Worm (Caenorhabditis elegans): ENCODE measurements around the gene F23B2.7.

F23B2.7 gene

ce11 chrIV:9144405-9144804 is 5.9 kb upstream of the F23B2.7 start, which contains the start of gene flp-1:
TSS of gene flp-1 (plus strand) at chrIV:9144705.
- no peak for TF ChIP-seq F13C5.2 (tag; optimal IDR thresholded peaks at IDR 0.05)
- TF ChIP-seq ceh-13 (GFP tag; optimal IDR thresholded peaks at IDR 0.05) = no peak
- TF ChIP-seq hnd-1 (tag; optimal IDR thresholded peaks at IDR 0.05) = no peak
- TF ChIP-seq ama-1 (optimal IDR thresholded peaks at IDR 0.05) = no peak
- no peak for TF ChIP-seq flt-1 (GFP tag; IDR thresholded peaks at IDR 0.05)
- TF ChIP-seq ets-7 (tag; optimal IDR thresholded peaks at IDR 0.05) = no peak

- no peak for TF ChIP-seq F13C5.2 (tag; optimal IDR thresholded peaks at IDR 0.05)
- no peak for TF ChIP-seq tbx-11 (GFP tag; IDR thresholded peaks at IDR 0.05)
Observed at ce11 chrIV:9146111-9146510, 4.2 kb upstream of the F23B2.7 start, which contains the start of gene daf-10. TSS of gene daf-10 (minus strand) at chrIV:9146211.

- TF ChIP-seq F13C5.2 (tag; optimal IDR thresholded peaks at IDR 0.05) = no peak
- no peak for TF ChIP-seq ceh-13 (GFP tag; optimal IDR thresholded peaks at IDR 0.05)
- no peak for TF ChIP-seq ama-1 (optimal IDR thresholded peaks at IDR 0.05)
- TF ChIP-seq ets-7 (tag; optimal IDR thresholded peaks at IDR 0.05) = no peak
- TF ChIP-seq hmg-4 (GFP tag; optimal IDR thresholded peaks at IDR 0.05) = no peak
- no peak for TF ChIP-seq hmbx-1 (tag; optimal IDR thresholded peaks at IDR 0.05)
Observed at ce11 chrIV:9146819-9147518, 3.3 kb upstream of the F23B2.7 start, which contains the start of the genes rpb-12 and aly-2. TSS of gene rpb-12 (minus strand) at chrIV:9146869. TSS of gene aly-2 (plus strand) at chrIV:9147468.

- no peak for TF ChIP-seq tbx-37 (GFP tag; conservative IDR thresholded peaks at IDR 0.05)
- TF ChIP-seq aly-1 (tag; optimal IDR thresholded peaks at IDR 0.05) = no peak
- TF ChIP-seq scrt-1 (GFP tag; IDR thresholded peaks at IDR 0.05) = no peak
- TF ChIP-seq tra-4 (tag; optimal IDR thresholded peaks at IDR 0.05) = no peak
- no peak for TF ChIP-seq ama-1 (optimal IDR thresholded peaks at IDR 0.05)
- TF ChIP-seq hnd-1 (tag; optimal IDR thresholded peaks at IDR 0.05) = no peak
Observed at ce11 chrIV:9154263-9154662, 4.0 kb downstream of the F23B2.7 start, which contains the start of gene F23B2.10. TSS of gene F23B2.10 (minus strand) at chrIV:9154363.

- TF ChIP-seq ama-1 (optimal IDR thresholded peaks at IDR 0.05) (no peak), sea-1 (GFP tag; conservative IDR thresholded peaks at IDR 0.05) (no peak), hmbx-1 (tag; optimal IDR thresholded peaks at IDR 0.05) (no peak), hnd-1 (tag; optimal IDR thresholded peaks at IDR 0.05) (no peak), ceh-36 (tag; optimal IDR thresholded peaks at IDR 0.05) (no peak), ceh-13 (GFP tag; optimal IDR thresholded peaks at IDR 0.05) (no peak), ets-7 (tag; optimal IDR thresholded peaks at IDR 0.05) (no peak), aly-1 (tag; optimal IDR thresholded peaks at IDR 0.05) (no peak), hmg-4 (GFP tag; optimal IDR thresholded peaks at IDR 0.05) (no peak)
Observed at ce11 chrIV:9158969-9159800, 8.9 kb downstream of the F23B2.7 start, which contains the start of gene pcp-3. TSS of gene pcp-3 (minus strand) at chrIV:9159019.

ce11 chrIV:9159863-9160262 is 9.6 kb downstream of the F23B2.7 start:
- TF ChIP-seq tbx-37 (GFP tag; conservative IDR thresholded peaks at IDR 0.05) (no peak), scrt-1 (GFP tag; IDR thresholded peaks at IDR 0.05) (no peak), B0310.2 (tag; optimal IDR thresholded peaks at IDR 0.05) (no peak), tbx-11 (GFP tag; IDR thresholded peaks at IDR 0.05) (no peak), hmg-4 (GFP tag; optimal IDR thresholded peaks at IDR 0.05) (no peak), ceh-13 (GFP tag; optimal IDR thresholded peaks at IDR 0.05) (no peak), F13C5.2 (tag; optimal IDR thresholded peaks at IDR 0.05) (no peak), ceh-36 (tag; optimal IDR thresholded peaks at IDR 0.05) (no peak), flt-1 (GFP tag; IDR thresholded peaks at IDR 0.05) (no peak), pes-1 (GFP tag; IDR thresholded peaks at IDR 0.05) (no peak), ama-1 (optimal IDR thresholded peaks at IDR 0.05) (no peak), hnd-1 (tag; optimal IDR thresholded peaks at IDR 0.05) (no peak), ets-7 (tag; optimal IDR thresholded peaks at IDR 0.05) (no peak), aly-1 (tag; optimal IDR thresholded peaks at IDR 0.05) (no peak), tra-4 (tag; optimal IDR thresholded peaks at IDR 0.05) (no peak), hmbx-1 (tag; optimal IDR thresholded peaks at IDR 0.05) (no peak), sea-1 (GFP tag; conservative IDR thresholded peaks at IDR 0.05) (no peak)

ce11 chrIV:9165027-9165426 is 14.8 kb downstream of the F23B2.7 start, which contains the start of gene pcp-2:
TSS of gene pcp-2 (minus strand) at chrIV:9165127.
- TF ChIP-seq hnd-1 (tag; optimal IDR thresholded peaks at IDR 0.05) (no peak), B0310.2 (tag; optimal IDR thresholded peaks at IDR 0.05) (no peak), scrt-1 (GFP tag; IDR thresholded peaks at IDR 0.05) (no peak), ceh-36 (tag; optimal IDR thresholded peaks at IDR 0.05) (no peak), hmbx-1 (tag; optimal IDR thresholded peaks at IDR 0.05) (no peak), flt-1 (GFP tag; IDR thresholded peaks at IDR 0.05) (no peak), ets-7 (tag; optimal IDR thresholded peaks at IDR 0.05) (no peak), tbx-11 (GFP tag; IDR thresholded peaks at IDR 0.05) (no peak), pes-1 (GFP tag; IDR thresholded peaks at IDR 0.05) (no peak), hmg-4 (GFP tag; optimal IDR thresholded peaks at IDR 0.05) (no peak), F13C5.2 (tag; optimal IDR thresholded peaks at IDR 0.05) (no peak), tra-4 (tag; optimal IDR thresholded peaks at IDR 0.05) (no peak), aly-1 (tag; optimal IDR thresholded peaks at IDR 0.05) (no peak), ama-1 (optimal IDR thresholded peaks at IDR 0.05) (no peak), tbx-37 (GFP tag; conservative IDR thresholded peaks at IDR 0.05) (no peak), ceh-13 (GFP tag; optimal IDR thresholded peaks at IDR 0.05) (no peak), sea-1 (GFP tag; conservative IDR thresholded peaks at IDR 0.05) (no peak)

Data from whole organism, early embryonic.